Worm (Caenorhabditis elegans) whole organism, young adult: ENCODE results near the gene T13F2.4.

Experiments used
- T26A5.8 ChIP-seq: sonication (generic microtip); optimal IDR thresholded peaks from 2 replicates; lab custom pipeline; 2016; ENCODE audit warnings: missing genetic modification characterization, missing compliant biosample characterization
- efl-1 ChIP-seq: fragments of 150-350 bp; optimal IDR thresholded peaks from 2 replicates; lab custom pipeline; 2014; ENCODE audit warnings: missing biosample characterization, missing genetic modification reagents, missing genetic modification characterization
- ekl-4 ChIP-seq: fragments of 200-800 bp; sonication (Bioruptor generic); IDR thresholded peaks from 2 replicates; pipeline ENCODE4 v1.3.6; 2022; ENCODE audit warnings: missing genetic modification reagents, missing genetic modification characterization, missing compliant biosample characterization
- mcd-1 ChIP-seq: fragments of 200-800 bp; sonication (Bioruptor generic); IDR thresholded peaks from 2 replicates; pipeline ENCODE4 v1.3.6; 2022; ENCODE audit warnings: missing genetic modification reagents, missing genetic modification characterization, missing compliant biosample characterization
- pha-4 ChIP-seq: fragments of 150-350 bp; sonication (generic microtip); optimal IDR thresholded peaks from 2 replicates; lab custom pipeline; 2014; ENCODE audit warnings: missing biosample characterization, missing genetic modification reagents, missing genetic modification characterization
- repo-1 ChIP-seq: sonication (generic microtip); optimal IDR thresholded peaks from 2 replicates; lab custom pipeline; 2017; ENCODE audit warnings: mild to moderate bottlenecking, missing genetic modification characterization, missing compliant biosample characterization
- snpc-3.4 ChIP-seq: sonication (generic microtip); optimal IDR thresholded peaks from 2 replicates; lab custom pipeline; 2017; ENCODE audit warnings: missing genetic modification characterization, mild to moderate bottlenecking, missing compliant biosample characterization, antibody characterized with exemption, moderate library complexity, missing genotype, missing genetic modification reagents

DNA sequence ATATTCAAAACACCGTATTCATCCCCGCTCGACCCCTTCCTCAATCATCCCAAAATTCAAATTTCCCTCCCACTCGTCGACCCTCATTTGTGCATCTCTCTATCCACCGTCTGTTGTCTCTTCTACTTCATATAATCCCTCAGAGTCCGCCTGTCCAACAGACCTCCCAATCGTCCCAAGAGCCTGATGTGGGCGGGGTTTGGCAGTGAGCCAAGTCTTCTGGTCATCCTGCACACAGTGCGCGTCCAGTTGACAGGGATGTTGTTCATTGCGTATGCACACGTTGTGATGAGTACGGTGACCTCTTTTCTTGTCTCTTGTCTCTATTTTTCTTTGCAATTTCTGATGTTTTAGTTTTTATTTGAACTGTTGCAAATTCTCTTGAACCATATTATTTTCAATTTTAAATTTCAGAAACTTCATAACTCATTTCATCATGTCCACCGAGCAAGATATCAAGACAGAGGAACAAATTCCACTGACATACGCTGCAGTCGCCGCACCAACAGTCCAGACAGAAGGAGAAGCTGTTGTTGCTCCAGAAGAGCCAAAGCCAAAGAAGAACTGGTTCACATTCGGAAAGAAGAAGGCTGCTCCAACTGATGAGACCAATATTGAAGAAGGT lies 17.4 kb upstream of the T13F2.4 start, which contains the start of gene cav-1:
- TF ChIP-seq T26A5.8 (tag; lab: Kevin White, UChicago): no peak
- no peak for TF ChIP-seq snpc-3.4
- no peak for TF ChIP-seq repo-1 (tag; lab: Kevin White, UChicago)
- no peak for TF ChIP-seq pha-4
- TF ChIP-seq efl-1 (GFP tag; lab: Kevin White, UChicago): no peak
- no peak for TF ChIP-seq ekl-4
- no peak for TF ChIP-seq mcd-1
